Fruit fly (Drosophila melanogaster) Kc167 (cell line): ENCODE data around the gene CG33272.

Source experiments
- Sin3A ChIP-seq: fragments of >200 bp; optimal IDR thresholded peaks from 2 replicates; lab custom pipeline; 2018; ENCODE audit warnings: missing external identifiers
- h ChIP-seq: fragments of >200 bp; optimal IDR thresholded peaks from 3 replicates; lab custom pipeline; 2018; ENCODE audit warnings: missing external identifiers
- psq ChIP-seq: fragments of >200 bp; optimal IDR thresholded peaks from 2 replicates; lab custom pipeline; 2017; ENCODE audit warnings: missing external identifiers

DNA sequence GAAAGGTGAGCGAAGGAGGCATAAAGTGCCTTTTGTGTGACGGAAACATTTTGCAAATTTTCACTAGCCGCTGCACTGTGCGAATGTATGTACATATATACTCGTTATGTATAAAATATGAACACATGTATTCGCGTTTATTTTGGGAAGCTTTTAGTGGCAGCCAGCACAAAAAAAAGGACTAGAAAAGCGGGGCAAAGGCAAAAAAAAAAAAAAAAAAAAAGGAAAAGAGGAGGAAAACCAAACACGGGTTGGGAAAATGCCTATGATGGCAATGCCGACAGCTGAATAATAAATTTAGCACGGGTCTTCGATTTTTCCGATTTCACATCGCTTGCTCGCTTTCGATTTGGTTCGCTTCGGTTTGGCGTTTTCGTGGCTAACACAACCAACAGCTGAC, 39.0 kb upstream of the CG33272 start:
- no peak for TF ChIP-seq Sin3A (lab: Kevin White, UChicago)
- no peak for TF ChIP-seq psq (lab: Kevin White, UChicago)
- TF ChIP-seq h (lab: Kevin White, UChicago) = no peak
